Fruit fly (Drosophila melanogaster) whole organism, prepupa: Measurements from ENCODE around the gene CG16888.
A peak's percentile ranks its signal among the peaks of the same experiment; 100 is the strongest.

ENCODE experiments used
- Blimp-1 ChIP-seq: fragments of 200-800 bp; sonication (Bioruptor generic); optimal IDR thresholded peaks from 3 replicates; lab custom pipeline; 2017; ENCODE audit warnings: missing biosample characterization, missing genetic modification characterization, mild to moderate bottlenecking, moderate library complexity, missing genetic modification reagents
- CG10631 ChIP-seq: fragments of 200-800 bp; sonication (Bioruptor generic); optimal IDR thresholded peaks from 2 replicates; lab custom pipeline; 2016; ENCODE audit warnings: missing biosample characterization, missing genetic modification characterization
- CG10669 ChIP-seq: fragments of 200-800 bp; sonication (Bioruptor generic); optimal IDR thresholded peaks from 3 replicates; lab custom pipeline; 2018; ENCODE audit warnings: missing biosample characterization, mild to moderate bottlenecking, missing genetic modification characterization, moderate library complexity
- CG11294 ChIP-seq: fragments of 200-800 bp; sonication (Bioruptor generic); IDR thresholded peaks from 2 replicates; pipeline ENCODE4 v1.3.6; 2022; ENCODE audit warnings: missing biosample characterization, missing genetic modification characterization
- CG11762 ChIP-seq: fragments of 200-800 bp; sonication (Bioruptor generic); optimal IDR thresholded peaks from 3 replicates; lab custom pipeline; 2016; ENCODE audit warnings: missing biosample characterization, missing genetic modification characterization; ENCODE audit not compliant: insufficient read depth
- CG11902 ChIP-seq: fragments of 200-800 bp; sonication (Bioruptor generic); optimal IDR thresholded peaks from 3 replicates; lab custom pipeline; 2016; ENCODE audit warnings: missing biosample characterization, missing genetic modification characterization
- CG1621 ChIP-seq: fragments of 200-800 bp; sonication (Bioruptor generic); optimal IDR thresholded peaks from 3 replicates; lab custom pipeline; 2018; ENCODE audit warnings: missing biosample characterization, mild to moderate bottlenecking, missing genetic modification characterization
- CG3032 ChIP-seq: fragments of 200-800 bp; optimal IDR thresholded peaks from 2 replicates; lab custom pipeline; 2019; ENCODE audit warnings: missing biosample characterization, mild to moderate bottlenecking, missing genetic modification characterization, moderate library complexity
- CG34406 ChIP-seq: fragments of 200-800 bp; sonication (Bioruptor generic); optimal IDR thresholded peaks from 3 replicates; lab custom pipeline; 2016; ENCODE audit warnings: missing biosample characterization, missing genetic modification characterization
- CG6276 ChIP-seq: fragments of 200-800 bp; sonication (Bioruptor generic); optimal IDR thresholded peaks from 2 replicates; lab custom pipeline; 2017; ENCODE audit warnings: missing biosample characterization, mild to moderate bottlenecking, missing genetic modification characterization
- CG6792 ChIP-seq: fragments of 200-800 bp; sonication (Bioruptor generic); optimal IDR thresholded peaks from 3 replicates; lab custom pipeline; 2016; ENCODE audit warnings: missing biosample characterization, missing genetic modification characterization
- CG6854 ChIP-seq: fragments of 200-800 bp; sonication (Bioruptor generic); optimal IDR thresholded peaks from 2 replicates; lab custom pipeline; 2017; ENCODE audit warnings: missing biosample characterization, mild to moderate bottlenecking, missing genetic modification characterization
- CG8119 ChIP-seq: fragments of 200-800 bp; sonication (Bioruptor generic); IDR thresholded peaks from 3 replicates; pipeline ENCODE4 v1.3.6; 2022; ENCODE audit warnings: missing biosample characterization, missing genetic modification characterization
- CG8632 ChIP-seq: fragments of 200-800 bp; sonication (Bioruptor generic); optimal IDR thresholded peaks from 3 replicates; lab custom pipeline; 2016; ENCODE audit warnings: missing biosample characterization, missing genetic modification characterization
- CG9139 ChIP-seq: fragments of 200-800 bp; sonication (Bioruptor generic); optimal IDR thresholded peaks from 3 replicates; lab custom pipeline; 2017; ENCODE audit warnings: missing biosample characterization, mild to moderate bottlenecking, missing genetic modification characterization
- Ets96B ChIP-seq: fragments of 200-800 bp; optimal IDR thresholded peaks from 2 replicates; lab custom pipeline; 2019; ENCODE audit warnings: missing biosample characterization, mild to moderate bottlenecking, missing genetic modification characterization, moderate library complexity
- Met ChIP-seq: fragments of 200-800 bp; sonication (Bioruptor generic); optimal IDR thresholded peaks from 3 replicates; lab custom pipeline; 2016; ENCODE audit warnings: missing biosample characterization, missing genetic modification characterization
- Sox102F ChIP-seq: fragments of 200-800 bp; sonication (Bioruptor generic); optimal IDR thresholded peaks from 2 replicates; lab custom pipeline; 2016; ENCODE audit warnings: missing biosample characterization, mild to moderate bottlenecking, missing genetic modification characterization
- achi ChIP-seq: fragments of 200-800 bp; sonication (Bioruptor generic); optimal IDR thresholded peaks from 3 replicates; lab custom pipeline; 2016; ENCODE audit warnings: missing biosample characterization, missing genetic modification characterization
- acj6 ChIP-seq: fragments of 200-800 bp; sonication (Bioruptor generic); optimal IDR thresholded peaks from 3 replicates; lab custom pipeline; 2016; ENCODE audit warnings: missing biosample characterization, missing genetic modification characterization
- cyc ChIP-seq: fragments of 200-800 bp; sonication (Bioruptor generic); optimal IDR thresholded peaks from 3 replicates; lab custom pipeline; 2016; ENCODE audit warnings: missing biosample characterization, missing genetic modification characterization
- esn ChIP-seq: fragments of 200-800 bp; sonication (Bioruptor generic); optimal IDR thresholded peaks from 2 replicates; lab custom pipeline; 2016; ENCODE audit warnings: missing biosample characterization, mild to moderate bottlenecking, missing genetic modification characterization, moderate library complexity
- fd59A ChIP-seq: fragments of 200-800 bp; sonication (Bioruptor generic); optimal IDR thresholded peaks from 2 replicates; lab custom pipeline; 2017; ENCODE audit warnings: missing biosample characterization, mild to moderate bottlenecking, missing genetic modification characterization, missing genetic modification reagents
- net ChIP-seq: fragments of 200-800 bp; sonication (Bioruptor generic); optimal IDR thresholded peaks from 3 replicates; lab custom pipeline; 2016; ENCODE audit warnings: missing biosample characterization, missing genetic modification characterization
- pdm3 ChIP-seq: fragments of 200-800 bp; sonication (Bioruptor generic); optimal IDR thresholded peaks from 3 replicates; lab custom pipeline; 2016; ENCODE audit warnings: missing biosample characterization, missing genetic modification characterization
- salr ChIP-seq, 2 experiments: fragments of 200-800 bp; sonication (Bioruptor generic); optimal IDR thresholded peaks; 3 replicates each; lab custom pipeline; 2016 to 2018; ENCODE audit warnings: missing biosample characterization in 2 of 2, missing genetic modification characterization in 2 of 2, mild to moderate bottlenecking in 1 of 2
- spab ChIP-seq: fragments of 200-800 bp; sonication (Bioruptor generic); optimal IDR thresholded peaks from 2 replicates; lab custom pipeline; 2017; ENCODE audit warnings: missing biosample characterization, mild to moderate bottlenecking, missing genetic modification characterization, missing genetic modification reagents
- ss ChIP-seq, 2 experiments: fragments of 200-800 bp; sonication (Bioruptor generic); optimal IDR thresholded peaks; 2 replicates in 1 of 2; 3 replicates in 1 of 2; lab custom pipeline; 2017 to 2018; ENCODE audit warnings: mild to moderate bottlenecking in 2 of 2, missing biosample characterization in 2 of 2, missing genetic modification characterization in 2 of 2, moderate library complexity in 1 of 2
- svp ChIP-seq: fragments of 200-800 bp; sonication (Bioruptor generic); peaks from one replicate; lab custom pipeline; 2016; ENCODE audit warnings: missing biosample characterization, missing genetic modification characterization
- topi ChIP-seq: fragments of 200-800 bp; sonication (Bioruptor generic); optimal IDR thresholded peaks from 3 replicates; lab custom pipeline; 2016; ENCODE audit warnings: missing biosample characterization, missing genetic modification characterization
- vri ChIP-seq: fragments of 200-800 bp; sonication (Bioruptor generic); optimal IDR thresholded peaks from 3 replicates; lab custom pipeline; 2016; ENCODE audit warnings: missing biosample characterization, mild to moderate bottlenecking, missing genetic modification characterization

CG16888 gene

DNA sequence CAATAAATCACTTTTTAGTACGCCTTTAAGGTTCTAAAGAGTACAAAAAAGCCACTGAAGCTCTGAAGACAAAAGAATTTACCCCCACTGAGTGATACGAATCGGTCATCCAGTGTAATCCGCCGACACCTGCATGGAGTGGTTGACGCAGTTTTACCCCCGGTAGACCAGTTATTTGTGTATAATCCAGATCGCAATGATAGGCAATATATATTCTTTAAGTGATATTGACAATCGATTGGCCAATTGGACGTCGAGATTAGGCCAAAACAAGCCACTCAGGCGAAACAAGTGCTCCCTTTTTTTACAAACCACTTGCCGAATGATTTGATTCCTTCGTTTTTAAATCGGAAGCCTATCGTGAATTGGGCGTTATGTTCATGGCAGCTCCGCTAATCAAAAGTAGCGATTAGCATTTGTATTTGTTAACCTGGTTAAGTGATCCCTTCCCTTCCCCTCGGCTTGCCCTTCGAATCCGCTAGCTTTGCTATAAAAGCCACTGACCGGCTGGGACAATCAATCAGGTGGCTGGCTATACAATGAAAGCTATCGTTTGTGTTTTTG, 33.3 kb upstream of the CG16888 start, which contains the start of gene CG7916:
TSS of gene CG7916 (plus strand) at position 514 of the 564 bp plus-strand sequence.
- no peak for TF ChIP-seq net
- peak; percentile 33 for TF ChIP-seq vri

DNA sequence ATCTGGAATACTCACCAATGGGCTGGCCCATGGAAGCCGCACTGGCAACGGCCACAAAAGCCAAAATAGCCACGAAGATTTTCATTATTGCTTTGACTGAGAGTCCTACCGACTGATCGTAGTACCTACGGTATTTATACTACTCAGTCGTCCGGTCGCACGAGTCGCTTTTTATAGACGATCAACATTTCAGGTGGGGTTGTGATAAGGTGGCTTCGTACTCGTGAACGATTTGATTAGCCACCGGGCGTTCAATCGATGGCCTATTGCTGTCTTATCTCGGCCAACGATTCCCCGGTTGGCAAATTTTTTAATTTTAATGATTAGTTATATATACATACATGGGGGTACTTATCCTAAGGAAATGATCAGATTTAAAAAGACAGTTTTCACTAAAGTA, 32.1 kb upstream of the CG16888 start, which contains the start of gene CG8997:
TSS of gene CG8997 (minus strand) at position 148 of the 400 bp plus-strand sequence.
- TF ChIP-seq svp (GFP tag; lab: Kevin White, UChicago) (peak; percentile 31), Met (GFP tag; lab: Kevin White, UChicago) (no peak)

DNA sequence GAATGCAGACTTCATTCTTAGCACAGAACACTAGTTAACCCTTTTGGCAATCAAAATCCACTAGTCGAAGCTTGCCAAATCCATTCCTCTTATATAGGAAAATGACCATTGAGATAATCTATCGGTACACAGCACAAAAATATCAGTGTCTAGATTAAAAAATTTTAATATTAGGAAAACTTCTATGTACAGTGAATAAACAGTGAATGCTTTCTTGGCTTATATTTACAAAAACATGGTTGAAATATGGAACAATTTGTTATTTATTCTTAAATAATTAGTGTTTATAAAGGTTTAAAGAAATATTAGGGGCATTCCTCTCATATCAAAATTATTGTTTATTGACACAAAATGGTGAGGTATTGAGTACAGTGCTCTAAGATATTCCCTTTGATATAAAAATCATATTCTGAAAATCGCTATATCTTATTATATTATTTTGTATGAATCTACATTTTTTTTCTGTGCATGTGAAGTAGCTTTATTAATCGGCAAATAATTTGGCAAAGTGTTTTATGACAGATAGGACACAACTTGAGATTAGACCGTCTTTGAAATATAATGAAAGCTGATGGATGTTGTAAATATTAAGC, 30.7 kb upstream of the CG16888 start, which contains the start of gene CG33306:
TSS of gene CG33306 (minus strand) at position 51 of the 593 bp plus-strand sequence.
- TF ChIP-seq topi (GFP tag; lab: Kevin White, UChicago) (peak; percentile 37), CG6792 (no peak), CG6276 (GFP tag; lab: Kevin White, UChicago) (no peak), svp (GFP tag; lab: Kevin White, UChicago) (peak; percentile 42), cyc (GFP tag; lab: Kevin White, UChicago) (peak; percentile 22), esn (GFP tag; lab: Kevin White, UChicago) (peak; percentile 50), acj6 (GFP tag; lab: Kevin White, UChicago) (peak; percentile 7), CG34406 (no peak), CG3032 (no peak), CG9139 (GFP tag; lab: Kevin White, UChicago) (no peak), CG6854 (GFP tag; lab: Kevin White, UChicago) (no peak), Blimp-1 (GFP tag; lab: Kevin White, UChicago) (no peak), ss (GFP tag; optimal IDR thresholded peaks at IDR 0.05; lab: Kevin White, UChicago) (no peak), net (no peak), CG1621 (no peak), CG11762 (no peak), CG11902 (GFP tag; lab: Kevin White, UChicago) (no peak), CG8632 (GFP tag; lab: Kevin White, UChicago) (no peak), Ets96B (tag; lab: Kevin White, UChicago) (no peak), Sox102F (GFP tag; lab: Kevin White, UChicago) (no peak), Met (GFP tag; lab: Kevin White, UChicago) (peak; percentile 55), achi (GFP tag; lab: Kevin White, UChicago) (no peak), CG10631 (GFP tag; lab: Kevin White, UChicago) (no peak), CG8119 (GFP tag; lab: Robert Waterston, UW) (no peak)

DNA sequence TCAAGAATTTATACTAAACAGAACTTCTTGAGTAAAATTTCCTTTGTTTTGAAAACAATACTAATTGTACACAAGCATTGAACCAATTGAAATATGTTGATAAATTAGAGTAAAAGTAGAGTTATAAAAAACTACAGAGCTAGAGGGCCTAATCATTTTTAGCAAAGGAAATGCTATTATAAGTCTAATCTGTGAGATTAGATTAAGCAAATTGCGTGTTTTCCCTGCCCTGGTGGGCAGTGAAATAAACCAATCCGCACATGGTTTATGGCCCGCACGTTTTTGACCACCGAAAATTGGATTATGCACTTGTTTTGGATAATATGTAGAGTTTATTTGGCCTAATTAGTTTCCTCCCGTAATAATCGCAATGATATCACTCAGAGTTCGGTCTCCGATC, 29.5 kb upstream of the CG16888 start:
- no peak for TF ChIP-seq fd59A (GFP tag; lab: Kevin White, UChicago)
- no peak for TF ChIP-seq cyc (GFP tag; lab: Kevin White, UChicago)
- no peak for TF ChIP-seq ss (GFP tag; optimal IDR thresholded peaks at IDR 0.05; lab: Kevin White, UChicago)
- no peak for TF ChIP-seq CG11294
- no peak for TF ChIP-seq salr (GFP tag; optimal IDR thresholded peaks at IDR 0.05; lab: Kevin White, UChicago)
- no peak for TF ChIP-seq CG6854 (GFP tag; lab: Kevin White, UChicago)
- no peak for TF ChIP-seq spab (GFP tag; lab: Kevin White, UChicago)
- TF ChIP-seq vri = no peak

DNA sequence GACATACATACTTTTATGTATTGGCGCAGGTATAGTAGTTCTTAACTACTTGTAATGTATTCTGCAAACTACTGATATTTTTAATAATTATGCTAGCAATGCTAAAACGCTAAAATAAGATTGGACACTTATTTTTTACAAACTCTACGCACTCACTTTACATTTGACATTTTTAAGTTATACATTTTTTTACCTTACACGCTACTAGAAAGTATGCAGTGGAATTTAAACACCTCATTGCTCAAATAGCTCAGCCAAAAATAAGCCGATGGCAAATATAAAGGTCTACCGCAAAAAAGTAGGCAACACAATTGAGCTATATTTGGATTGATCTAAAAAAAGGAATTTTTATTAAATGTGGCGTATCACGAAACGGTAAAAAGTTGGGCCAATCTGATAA, 29.0 kb upstream of the CG16888 start:
- TF ChIP-seq CG10669 = no peak
- no peak for TF ChIP-seq spab (GFP tag; lab: Kevin White, UChicago)
- TF ChIP-seq pdm3 (GFP tag; lab: Kevin White, UChicago) = no peak
- TF ChIP-seq, all 60 proteins: peak for 0
